Worm (Caenorhabditis elegans): ENCODE results near the gene cisd-3.1.
A peak's percentile ranks its signal among the peaks of the same experiment; 100 is the strongest.

cisd-3.1 gene

ce11 chrIII:4560393-4560890, 17.8 kb downstream of the cisd-3.1 start:
- no peak for TF ChIP-seq F33H1.4 (GFP tag; IDR thresholded peaks at IDR 0.05)
- no peak for TF ChIP-seq F52B5.7 (tag; optimal IDR thresholded peaks at IDR 0.05)
- TF ChIP-seq F22D6.2 (tag; optimal IDR thresholded peaks at IDR 0.05): no peak
- no peak for TF ChIP-seq ets-4 (GFP tag; optimal IDR thresholded peaks at IDR 0.05)
- no peak for TF ChIP-seq him-1 (tag; optimal IDR thresholded peaks at IDR 0.05)
- TF ChIP-seq ekl-4 (GFP tag; IDR thresholded peaks at IDR 0.05): no peak
- TF ChIP-seq athp-1 (tag; optimal IDR thresholded peaks at IDR 0.05): no peak
- TF ChIP-seq snpc-1.3 (tag; optimal IDR thresholded peaks at IDR 0.05; ENCODE audit: insufficient read depth): no peak
- no peak for TF ChIP-seq Y53G8AR.9 (GFP tag; conservative IDR thresholded peaks at IDR 0.05)
- peak; percentile 71 for TF ChIP-seq dox-1 (GFP tag; IDR thresholded peaks at IDR 0.05)
- TF ChIP-seq lsy-27 (tag; optimal IDR thresholded peaks at IDR 0.05; ENCODE audit: borderline replicate concordance, insufficient read depth): no peak
- no peak for TF ChIP-seq T26A5.8 (tag; optimal IDR thresholded peaks at IDR 0.05)
- no peak for TF ChIP-seq hlh-12 (tag; optimal IDR thresholded peaks at IDR 0.05)
- TF ChIP-seq C17E4.6 (GFP tag; IDR thresholded peaks at IDR 0.05): no peak
- TF ChIP-seq ztf-6 (GFP tag; IDR thresholded peaks at IDR 0.05): no peak
- no peak for TF ChIP-seq bed-1 (GFP tag; IDR thresholded peaks at IDR 0.05)
- no peak for TF ChIP-seq pha-4 (tag; optimal IDR thresholded peaks at IDR 0.05)
- no peak for TF ChIP-seq B0035.1 (tag; optimal IDR thresholded peaks at IDR 0.05)
- no peak for TF ChIP-seq ceh-40 (GFP tag; IDR thresholded peaks at IDR 0.05)
- TF ChIP-seq ztf-3 (GFP tag; optimal IDR thresholded peaks at IDR 0.05): no peak
- no peak for TF ChIP-seq Y95B8A.8 (GFP tag; IDR thresholded peaks at IDR 0.05)
- no peak for TF ChIP-seq let-526 (GFP tag; IDR thresholded peaks at IDR 0.05)
- TF ChIP-seq ceh-58 (GFP tag; IDR thresholded peaks at IDR 0.05): no peak
- no peak for TF ChIP-seq nfyb-1 (GFP tag; IDR thresholded peaks at IDR 0.05)
- no peak for TF ChIP-seq ztf-25 (GFP tag; IDR thresholded peaks at IDR 0.05)
- no peak for TF ChIP-seq madf-6 (GFP tag; IDR thresholded peaks at IDR 0.05)
- no peak for TF ChIP-seq ceh-79 (tag; optimal IDR thresholded peaks at IDR 0.05)
- no peak for TF ChIP-seq nhr-90 (tag; optimal IDR thresholded peaks at IDR 0.05)
- TF ChIP-seq akir-1 (GFP tag; optimal IDR thresholded peaks at IDR 0.05): no peak
- no peak for TF ChIP-seq T07F8.4 (tag; optimal IDR thresholded peaks at IDR 0.05)
- TF ChIP-seq F57A8.1 (GFP tag; optimal IDR thresholded peaks at IDR 0.05): no peak
- TF ChIP-seq aptf-3 (GFP tag; IDR thresholded peaks at IDR 0.05): no peak
- peak; percentile 72 for TF ChIP-seq pbrm-1 (GFP tag; IDR thresholded peaks at IDR 0.05)
- no peak for TF ChIP-seq nfya-1 (tag; optimal IDR thresholded peaks at IDR 0.05; ENCODE audit: borderline replicate concordance, insufficient read depth)
- no peak for TF ChIP-seq F55B11.4 (tag; optimal IDR thresholded peaks at IDR 0.05; ENCODE audit: borderline replicate concordance, insufficient read depth)
- no peak for TF ChIP-seq unc-62 (GFP tag; optimal IDR thresholded peaks at IDR 0.05)
- no peak for TF ChIP-seq dpff-1 (tag; optimal IDR thresholded peaks at IDR 0.05)
- no peak for TF ChIP-seq ztf-28 (GFP tag; IDR thresholded peaks at IDR 0.05)
- TF ChIP-seq mes-4 (tag; optimal IDR thresholded peaks at IDR 0.05): no peak
- no peak for TF ChIP-seq ceh-91 (GFP tag; IDR thresholded peaks at IDR 0.05)
- TF ChIP-seq Y56A3A.18 (GFP tag; IDR thresholded peaks at IDR 0.05): no peak
- TF ChIP-seq madf-10 (tag; optimal IDR thresholded peaks at IDR 0.05): no peak
- no peak for TF ChIP-seq snpc-3.4 (tag; optimal IDR thresholded peaks at IDR 0.05)
- TF ChIP-seq tbx-9 (tag; optimal IDR thresholded peaks at IDR 0.05; ENCODE audit: borderline replicate concordance): no peak
- no peak; the same call in 1 of the 2 replicates for TF ChIP-seq rcor-1 (GFP tag; IDR thresholded peaks at IDR 0.05)
- no peak for TF ChIP-seq nhr-120 (GFP tag; IDR thresholded peaks at IDR 0.05)
- peak; percentile 70 for TF ChIP-seq nhr-80 (tag; optimal IDR thresholded peaks at IDR 0.05)
- TF ChIP-seq somi-1 (GFP tag; optimal IDR thresholded peaks at IDR 0.05): no peak
- TF ChIP-seq B0261.1 (tag; optimal IDR thresholded peaks at IDR 0.05): no peak
- TF ChIP-seq mel-28 (tag; optimal IDR thresholded peaks at IDR 0.05; ENCODE audit: borderline replicate concordance): no peak
